Worm (Caenorhabditis elegans): ENCODE results near the gene ddn-2.

Gene ddn-2

DNA sequence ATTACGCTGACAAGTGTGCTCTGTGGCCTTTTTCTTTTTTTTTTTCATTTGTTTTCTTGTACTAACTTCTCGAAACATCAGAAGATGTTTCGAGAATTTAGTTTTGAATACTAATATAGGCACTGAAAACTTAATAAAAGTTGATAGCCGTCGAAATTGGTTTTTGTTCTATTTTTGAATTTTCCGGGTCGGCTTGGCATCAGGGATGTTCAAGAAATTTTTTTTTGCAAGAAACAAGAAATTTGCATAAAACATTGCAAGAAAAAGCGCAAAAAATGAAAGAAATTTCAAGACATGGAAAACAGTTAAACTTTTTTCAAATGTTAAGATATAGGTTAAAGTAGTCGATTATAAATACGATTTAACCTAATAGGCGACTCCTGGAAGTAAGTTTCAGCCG lies 14.3 kb downstream of the ddn-2 start (continued):
- TF ChIP-seq mxl-1 (tag; optimal IDR thresholded peaks at IDR 0.05) (no peak), snpc-4 (GFP tag; optimal IDR thresholded peaks at IDR 0.05) (peak; percentile 6), snpc-4 (tag; optimal IDR thresholded peaks at IDR 0.05) (peak in 1 of 4 experiments; percentile 3), nhr-120 (GFP tag; IDR thresholded peaks at IDR 0.05) (no peak), him-1 (tag; optimal IDR thresholded peaks at IDR 0.05) (peak; percentile 46), ekl-4 (GFP tag; IDR thresholded peaks at IDR 0.05) (peak; percentile 68), hsf-1 (GFP tag; IDR thresholded peaks at IDR 0.05) (peak; percentile 69), dpl-1 (GFP tag; optimal IDR thresholded peaks at IDR 0.05) (no peak), unc-130 (GFP tag; optimal IDR thresholded peaks at IDR 0.05) (peak; percentile 32), B0019.2 (GFP tag; conservative IDR thresholded peaks at IDR 0.05) (no peak), sdz-38 (tag; optimal IDR thresholded peaks at IDR 0.05) (no peak), F49E8.2 (tag; optimal IDR thresholded peaks at IDR 0.05; ENCODE audit: insufficient read depth) (peak; percentile 78), lsl-1 (GFP tag; optimal IDR thresholded peaks at IDR 0.05) (peak; percentile 6), cebp-2 (GFP tag; IDR thresholded peaks at IDR 0.05) (0 out of 2 replicates have a peak, but pooled peaks have one; percentile 79), B0261.1 (tag; optimal IDR thresholded peaks at IDR 0.05) (no peak), egrh-3 (GFP tag; IDR thresholded peaks at IDR 0.05) (no peak), bed-2 (GFP tag; IDR thresholded peaks at IDR 0.05) (no peak), die-1 (tag; optimal IDR thresholded peaks at IDR 0.05) (peak; percentile 6), ztf-6 (GFP tag; IDR thresholded peaks at IDR 0.05) (no peak), nfya-2 (GFP tag; IDR thresholded peaks at IDR 0.05) (0 out of 2 replicates have a peak, but pooled peaks have one; percentile 12), attf-5 (GFP tag; optimal IDR thresholded peaks at IDR 0.05) (no peak), chd-7 (tag; optimal IDR thresholded peaks at IDR 0.05) (peak; percentile 6), D2030.7 (GFP tag; IDR thresholded peaks at IDR 0.05) (no peak), F10E7.11 (tag; optimal IDR thresholded peaks at IDR 0.05) (no peak), tbp1 (GFP tag; optimal IDR thresholded peaks at IDR 0.05) (no peak), tbx-9 (tag; optimal IDR thresholded peaks at IDR 0.05; ENCODE audit: borderline replicate concordance) (no peak), F33H1.4 (GFP tag; IDR thresholded peaks at IDR 0.05) (0 out of 2 replicates have a peak, but pooled peaks have one; percentile 29), rcor-1 (GFP tag; IDR thresholded peaks at IDR 0.05) (no peak), tlf-1 (GFP tag; optimal IDR thresholded peaks at IDR 0.05) (no peak), Y67H2A.10 (GFP tag; conservative IDR thresholded peaks at IDR 0.05) (no peak), snpc-1.3 (tag; optimal IDR thresholded peaks at IDR 0.05; ENCODE audit: insufficient read depth) (no peak), lag-1 (GFP tag; IDR thresholded peaks at IDR 0.05) (no peak), repo-1 (tag; optimal IDR thresholded peaks at IDR 0.05) (peak; percentile 47), athp-1 (tag; optimal IDR thresholded peaks at IDR 0.05) (peak; percentile 53), hlh-12 (tag; optimal IDR thresholded peaks at IDR 0.05) (no peak), ama-1 (optimal IDR thresholded peaks at IDR 0.05) (no peak), ama-1 (GFP tag; optimal IDR thresholded peaks at IDR 0.05) (peak in 1 of 2 experiments; percentile 91), fkh-3 (tag; optimal IDR thresholded peaks at IDR 0.05) (no peak), ZK185.1 (tag; optimal IDR thresholded peaks at IDR 0.05; ENCODE audit: poor library complexity, severe bottlenecking) (no peak), lir-1 (GFP tag; conservative IDR thresholded peaks at IDR 0.05) (no peak), nhr-80 (tag; optimal IDR thresholded peaks at IDR 0.05) (no peak), mcd-1 (GFP tag; IDR thresholded peaks at IDR 0.05) (no peak), ccch-3 (GFP tag; optimal IDR thresholded peaks at IDR 0.05) (no peak), snpc-1.1 (tag; optimal IDR thresholded peaks at IDR 0.05; ENCODE audit: insufficient read depth) (peak; percentile 47), lin-35 (GFP tag; optimal IDR thresholded peaks at IDR 0.05) (no peak), K11D2.4 (GFP tag; IDR thresholded peaks at IDR 0.05) (no peak), pbrm-1 (GFP tag; IDR thresholded peaks at IDR 0.05) (peak; percentile 36; the same call in 1 of the 2 replicates), cebp-1 (GFP tag; IDR thresholded peaks at IDR 0.05) (no peak), cebp-1 (tag; optimal IDR thresholded peaks at IDR 0.05) (no peak)

Measured in whole organism, young adult.